Fruit fly (Drosophila melanogaster) S2 (cell line): Measurements from ENCODE around the gene CG33093.

Experiments used
- CG8478 ChIP-seq: fragments of >200 bp; optimal IDR thresholded peaks from 2 replicates; lab custom pipeline; 2018
- CTCF ChIP-seq, 2 experiments: fragments of >200 bp; optimal IDR thresholded peaks; 2 replicates each; lab custom pipeline; 2018

- no peak for TF ChIP-seq CTCF (optimal IDR thresholded peaks at IDR 0.05; lab: Kevin White, UChicago)
- no peak for TF ChIP-seq CG8478 (lab: Kevin White, UChicago)
Observed at dm6 chr3R:22538877-22539276, 7.2 kb upstream of the CG33093 start.
